In the genomic region with DNA sequence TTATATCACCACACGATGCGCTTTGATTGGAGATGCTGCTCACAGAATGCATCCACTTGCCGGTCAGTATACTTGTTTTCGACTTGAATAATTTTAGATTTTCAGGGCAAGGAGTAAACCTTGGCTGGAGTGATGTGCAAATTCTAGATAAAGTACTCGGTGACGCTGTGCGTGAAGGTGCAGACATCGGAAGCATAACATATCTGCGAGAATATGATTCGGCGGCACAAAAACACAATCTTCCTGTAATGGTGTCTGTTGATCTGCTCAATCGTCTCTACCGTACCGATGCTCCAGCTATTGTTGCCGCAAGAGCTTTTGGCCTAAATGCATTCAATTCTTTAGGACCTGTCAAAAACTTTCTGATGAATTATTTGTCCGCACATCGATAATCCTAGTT, we compare ENCODE assay signal across 1 worm cellular context.
A peak's percentile ranks its signal among the peaks of the same experiment; 100 is the strongest.
TF ChIP-seq lines count a peak whose summit lies in the region.

No protein-coding gene starts in this region.

TF ChIP-seq in whole organism, L4 larva, 104 proteins besides CTCF, POLR2A, EP300 and RAD21 (continued from another document):
- TF ChIP-seq nhr-11 (tag; optimal IDR thresholded peaks at IDR 0.05; lab: Kevin White, UChicago) (no peak), aha-1 (tag; lab: Kevin White, UChicago) (peak; percentile 96), lin-13 (GFP tag; optimal IDR thresholded peaks at IDR 0.05; lab: Kevin White, UChicago) (no peak), duxl-1 (tag; optimal IDR thresholded peaks at IDR 0.05; lab: Kevin White, UChicago; ENCODE audit: poor library complexity) (peak; percentile 71), T26A8.4 (GFP tag; IDR thresholded peaks at IDR 0.05; lab: Robert Waterston, UW) (peak; percentile 86), saeg-2 (GFP tag; IDR thresholded peaks at IDR 0.05; lab: Robert Waterston, UW) (no peak), set-16 (GFP tag; IDR thresholded peaks at IDR 0.05; lab: Robert Waterston, UW) (no peak), lsy-2 (tag; optimal IDR thresholded peaks at IDR 0.05; lab: Kevin White, UChicago) (peak in 1 of 2 experiments; percentile 41), dmd-8 (GFP tag; IDR thresholded peaks at IDR 0.05; lab: Robert Waterston, UW) (0 out of 2 replicates have a peak, but pooled peaks have one; percentile 36), cey-2 (tag; optimal IDR thresholded peaks at IDR 0.05; lab: Kevin White, UChicago; ENCODE audit: borderline replicate concordance, insufficient read depth) (no peak), snpc-1.2 (GFP tag; IDR thresholded peaks at IDR 0.05; lab: Robert Waterston, UW) (no peak; the same call in 1 of the 2 replicates), tra-1 (GFP tag; IDR thresholded peaks at IDR 0.05; lab: Robert Waterston, UW) (no peak), hlh-30 (tag; optimal IDR thresholded peaks at IDR 0.05; lab: Kevin White, UChicago; ENCODE audit: insufficient read depth) (no peak), mxl-3 (GFP tag; optimal IDR thresholded peaks at IDR 0.05; lab: Kevin White, UChicago) (no peak), F44E2.7 (GFP tag; IDR thresholded peaks at IDR 0.05; lab: Robert Waterston, UW) (no peak), dmd-9 (GFP tag; IDR thresholded peaks at IDR 0.05; lab: Robert Waterston, UW) (0 out of 2 replicates have a peak, but pooled peaks have one; percentile 14), lin-29 (GFP tag; IDR thresholded peaks at IDR 0.05; lab: Robert Waterston, UW) (0 out of 2 replicates have a peak, but pooled peaks have one; percentile 22), arid-1 (GFP tag; conservative IDR thresholded peaks at IDR 0.05; lab: Robert Waterston, UW) (no peak), nhr-25 (tag; optimal IDR thresholded peaks at IDR 0.05; lab: Kevin White, UChicago; ENCODE audit: borderline replicate concordance, insufficient read depth) (peak; percentile 24), Y48G9A.11 (GFP tag; IDR thresholded peaks at IDR 0.05; lab: Robert Waterston, UW) (no peak), unc-130 (GFP tag; optimal IDR thresholded peaks at IDR 0.05; lab: Kevin White, UChicago) (no peak), dmd-6 (GFP tag; IDR thresholded peaks at IDR 0.05; lab: Robert Waterston, UW) (no peak), dpl-1 (GFP tag; optimal IDR thresholded peaks at IDR 0.05; lab: Kevin White, UChicago) (no peak), tag-97 (GFP tag; IDR thresholded peaks at IDR 0.05; lab: Robert Waterston, UW) (no peak), unc-39 (tag; optimal IDR thresholded peaks at IDR 0.05; lab: Kevin White, UChicago) (no peak), ZK546.5 (tag; optimal IDR thresholded peaks at IDR 0.05; lab: Kevin White, UChicago) (no peak), daf-12 (tag; optimal IDR thresholded peaks at IDR 0.05; lab: Kevin White, UChicago) (no peak), zip-11 (GFP tag; IDR thresholded peaks at IDR 0.05; lab: Robert Waterston, UW) (no peak), mep-1 (tag; optimal IDR thresholded peaks at IDR 0.05; lab: Kevin White, UChicago) (peak; percentile 52), F26F4.8 (GFP tag; conservative IDR thresholded peaks at IDR 0.05; lab: Robert Waterston, UW) (0 out of 2 replicates have a peak, but pooled peaks have one; percentile 31), ceh-32 (tag; optimal IDR thresholded peaks at IDR 0.05; lab: Kevin White, UChicago; ENCODE audit: poor library complexity) (no peak), pha-4 (GFP tag; IDR thresholded peaks at IDR 0.05; lab: Robert Waterston, UW) (no peak), pha-4 (tag; optimal IDR thresholded peaks at IDR 0.05; lab: Kevin White, UChicago) (no peak), skn-1 (tag; optimal IDR thresholded peaks at IDR 0.05; lab: Kevin White, UChicago) (no peak), spr-1 (tag; optimal IDR thresholded peaks at IDR 0.05; lab: Kevin White, UChicago) (no peak), egl-27 (tag; optimal IDR thresholded peaks at IDR 0.05; lab: Kevin White, UChicago) (no peak), ama-1 (optimal IDR thresholded peaks at IDR 0.05; lab: Kevin White, UChicago) (peak; percentile 96), rbr-2 (tag; optimal IDR thresholded peaks at IDR 0.05; lab: Kevin White, UChicago) (no peak), snpc-4 (tag; optimal IDR thresholded peaks at IDR 0.05; lab: Kevin White, UChicago) (no peak)
